Worm (Caenorhabditis elegans): ENCODE data around the gene C15H11.11.

The C15H11.11 gene

ce11 chrV:14421325-14421724, 6.0 kb downstream of the C15H11.11 start, which contains the start of gene dhs-22:
dhs-22 (minus strand) TSS chrV:14421440.
- TF ChIP-seq nhr-129 (tag; optimal IDR thresholded peaks at IDR 0.05): no peak
- no peak for TF ChIP-seq lin-39 (tag; optimal IDR thresholded peaks at IDR 0.05)
- no peak for TF ChIP-seq ama-1 (optimal IDR thresholded peaks at IDR 0.05)
- no peak for TF ChIP-seq nhr-6 (tag; optimal IDR thresholded peaks at IDR 0.05)
- no peak for TF ChIP-seq ceh-82 (tag; optimal IDR thresholded peaks at IDR 0.05)
- no peak for TF ChIP-seq ZK546.5 (tag; optimal IDR thresholded peaks at IDR 0.05)
- no peak for TF ChIP-seq ztf-1 (GFP tag; conservative IDR thresholded peaks at IDR 0.05)
- no peak for TF ChIP-seq lin-13 (GFP tag; optimal IDR thresholded peaks at IDR 0.05)
- TF ChIP-seq nhr-77 (tag; optimal IDR thresholded peaks at IDR 0.05): no peak
- no peak for TF ChIP-seq sem-4 (tag; optimal IDR thresholded peaks at IDR 0.05)
- no peak for TF ChIP-seq dmd-4 (tag; optimal IDR thresholded peaks at IDR 0.05)
- no peak for TF ChIP-seq nhr-10 (tag; optimal IDR thresholded peaks at IDR 0.05)
- TF ChIP-seq ztf-4 (tag; optimal IDR thresholded peaks at IDR 0.05): no peak
- no peak for TF ChIP-seq fos-1 (tag; optimal IDR thresholded peaks at IDR 0.05)
- TF ChIP-seq mbf-1 (tag; optimal IDR thresholded peaks at IDR 0.05): no peak
- no peak for TF ChIP-seq snpc-4 (tag; optimal IDR thresholded peaks at IDR 0.05)

- TF ChIP-seq ceh-16 (tag; optimal IDR thresholded peaks at IDR 0.05) (no peak), dmd-4 (tag; optimal IDR thresholded peaks at IDR 0.05) (no peak), peb-1 (tag; optimal IDR thresholded peaks at IDR 0.05) (no peak), egl-27 (tag; optimal IDR thresholded peaks at IDR 0.05) (no peak)
These were observed 7.0 kb downstream of the C15H11.11 start, which contains the start of gene pas-1 for ce11 chrV:14422317-14422716. pas-1 (minus strand) TSS chrV:14422618.

ce11 chrV:14423268-14423667, 8.0 kb downstream of the C15H11.11 start, which contains the start of gene rpoa-12:
rpoa-12 (minus strand) TSS chrV:14423304.
- TF ChIP-seq unc-55 (GFP tag; optimal IDR thresholded peaks at IDR 0.05): peak; percentile 58
- peak; percentile 5 for TF ChIP-seq F13H6.1 (tag; optimal IDR thresholded peaks at IDR 0.05)
- peak; percentile 84 for TF ChIP-seq skn-1 (tag; optimal IDR thresholded peaks at IDR 0.05)
- TF ChIP-seq dmd-4 (tag; optimal IDR thresholded peaks at IDR 0.05): no peak
- TF ChIP-seq ceh-16 (tag; optimal IDR thresholded peaks at IDR 0.05): no peak
- no peak for TF ChIP-seq snpc-4 (tag; optimal IDR thresholded peaks at IDR 0.05)
- TF ChIP-seq egl-27 (tag; optimal IDR thresholded peaks at IDR 0.05): no peak
- TF ChIP-seq mdl-1 (tag; optimal IDR thresholded peaks at IDR 0.05): no peak
- peak in 1 of 2 experiments; percentile 44 for TF ChIP-seq lsy-2 (tag; optimal IDR thresholded peaks at IDR 0.05)
- TF ChIP-seq C34F6.9 (tag; optimal IDR thresholded peaks at IDR 0.05): peak; percentile 68
- TF ChIP-seq nhr-25 (tag; optimal IDR thresholded peaks at IDR 0.05): no peak
- TF ChIP-seq crh-2 (tag; optimal IDR thresholded peaks at IDR 0.05): peak; percentile 40
- TF ChIP-seq nhr-10 (tag; optimal IDR thresholded peaks at IDR 0.05): no peak
- TF ChIP-seq nhr-129 (tag; optimal IDR thresholded peaks at IDR 0.05): peak; percentile 59
- no peak for TF ChIP-seq nhr-77 (tag; optimal IDR thresholded peaks at IDR 0.05)
- no peak for TF ChIP-seq blmp-1 (tag; optimal IDR thresholded peaks at IDR 0.05; ENCODE audit: insufficient read depth)
- TF ChIP-seq sma-3 (GFP tag; optimal IDR thresholded peaks at IDR 0.05): peak; percentile 30
- no peak for TF ChIP-seq ztf-1 (GFP tag; conservative IDR thresholded peaks at IDR 0.05)
- TF ChIP-seq sma-9 (GFP tag; optimal IDR thresholded peaks at IDR 0.05): peak; percentile 43
- TF ChIP-seq sma-9 (tag; optimal IDR thresholded peaks at IDR 0.05): no peak
- no peak for TF ChIP-seq lin-39 (tag; optimal IDR thresholded peaks at IDR 0.05)

ce11 chrV:14424958-14425492, 9.7 kb downstream of the C15H11.11 start, which contains the start of gene rrsr-1:
rrsr-1 (minus strand) TSS chrV:14425008.
- no peak for TF ChIP-seq mdl-1 (tag; optimal IDR thresholded peaks at IDR 0.05)
- peak; percentile 38 for TF ChIP-seq F13H6.1 (tag; optimal IDR thresholded peaks at IDR 0.05)
- TF ChIP-seq nhr-129 (tag; optimal IDR thresholded peaks at IDR 0.05): peak; percentile 46
- no peak for TF ChIP-seq Y55F3AM.14 (GFP tag; optimal IDR thresholded peaks at IDR 0.05)
- peak; percentile 38 for TF ChIP-seq lin-11 (tag; optimal IDR thresholded peaks at IDR 0.05)
- TF ChIP-seq sma-3 (GFP tag; optimal IDR thresholded peaks at IDR 0.05): peak; percentile 28
- TF ChIP-seq sma-9 (GFP tag; optimal IDR thresholded peaks at IDR 0.05): peak; percentile 47
- TF ChIP-seq sma-9 (tag; optimal IDR thresholded peaks at IDR 0.05): no peak
- peak in 1 of 2 experiments; percentile 33 for TF ChIP-seq lsy-2 (tag; optimal IDR thresholded peaks at IDR 0.05)
- peak; percentile 54 for TF ChIP-seq unc-55 (GFP tag; optimal IDR thresholded peaks at IDR 0.05)
- no peak for TF ChIP-seq nhr-12 (tag; optimal IDR thresholded peaks at IDR 0.05)
- no peak for TF ChIP-seq nhr-10 (tag; optimal IDR thresholded peaks at IDR 0.05)
- peak; percentile 62 for TF ChIP-seq skn-1 (tag; optimal IDR thresholded peaks at IDR 0.05)
- peak; percentile 56 for TF ChIP-seq C34F6.9 (tag; optimal IDR thresholded peaks at IDR 0.05)

Data from whole organism, L2 larva.